Worm (Caenorhabditis elegans): ENCODE measurements around the gene haly-1.

DNA sequence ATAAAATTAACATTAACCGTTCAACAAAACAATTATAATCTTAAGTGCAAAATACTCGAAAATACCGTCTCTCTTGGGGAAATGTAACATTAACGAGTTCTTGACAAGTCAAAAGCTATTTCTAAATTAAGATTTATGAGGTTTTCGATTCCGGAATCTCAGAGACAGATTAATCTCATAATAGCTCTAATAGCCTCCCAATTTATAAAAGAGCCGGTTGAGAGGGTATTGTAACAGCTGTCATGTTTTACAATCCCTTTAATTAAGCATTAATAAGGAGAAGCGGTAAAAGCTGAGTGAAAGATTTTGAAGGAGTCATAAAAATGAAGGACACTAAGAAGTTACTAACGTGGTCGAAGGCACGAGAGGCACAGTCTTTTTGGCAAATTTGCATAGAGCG, 44.7 kb downstream of the haly-1 start:
- no peak for TF ChIP-seq elt-2 (tag; optimal IDR thresholded peaks at IDR 0.05)
- no peak for TF ChIP-seq mml-1 (tag; optimal IDR thresholded peaks at IDR 0.05)
- no peak for TF ChIP-seq zag-1 (tag; optimal IDR thresholded peaks at IDR 0.05)
- TF ChIP-seq nhr-12 (tag; optimal IDR thresholded peaks at IDR 0.05): no peak
- no peak for TF ChIP-seq jun-1 (tag; optimal IDR thresholded peaks at IDR 0.05)
- no peak for TF ChIP-seq pha-4 (tag; optimal IDR thresholded peaks at IDR 0.05)
- no peak for TF ChIP-seq lin-39 (tag; optimal IDR thresholded peaks at IDR 0.05)
- TF ChIP-seq unc-62 (GFP tag; optimal IDR thresholded peaks at IDR 0.05): no peak
- TF ChIP-seq mdl-1 (tag; optimal IDR thresholded peaks at IDR 0.05): no peak
- no peak for TF ChIP-seq egl-5 (tag; optimal IDR thresholded peaks at IDR 0.05)
- TF ChIP-seq fos-1 (tag; optimal IDR thresholded peaks at IDR 0.05): no peak
- TF ChIP-seq ztf-4 (tag; optimal IDR thresholded peaks at IDR 0.05): no peak
- no peak for TF ChIP-seq snpc-4 (tag; optimal IDR thresholded peaks at IDR 0.05)

All from whole organism, L3 larva.